Fruit fly (Drosophila melanogaster) whole organism, embryonic: ENCODE data around the gene dia.

Source experiments
- ATbp ChIP-seq: fragments of 200-800 bp; sonication (Bioruptor generic); optimal IDR thresholded peaks from 2 replicates; lab custom pipeline; 2017; ENCODE audit warnings: missing biosample characterization, mild to moderate bottlenecking, missing genetic modification characterization, missing genetic modification reagents
- Adf1 ChIP-seq: fragments of 200-800 bp; sonication (Bioruptor generic); IDR thresholded peaks from 2 replicates; pipeline ENCODE4 v1.3.6; 2022; ENCODE audit warnings: missing biosample characterization, missing genetic modification characterization
- CG10462 ChIP-seq: fragments of 200-800 bp; sonication (Bioruptor generic); optimal IDR thresholded peaks from 2 replicates; lab custom pipeline; 2016; ENCODE audit warnings: missing biosample characterization, missing genetic modification characterization
- CG10979 ChIP-seq: fragments of 200-800 bp; sonication (Bioruptor generic); optimal IDR thresholded peaks from 2 replicates; lab custom pipeline; 2018; ENCODE audit warnings: missing biosample characterization, mild to moderate bottlenecking, missing genetic modification characterization, moderate library complexity
- CG11504 ChIP-seq: fragments of 200-800 bp; sonication (Bioruptor generic); optimal IDR thresholded peaks from 3 replicates; lab custom pipeline; 2019; ENCODE audit warnings: missing biosample characterization, mild to moderate bottlenecking, missing genetic modification characterization, moderate library complexity
- CG11560 ChIP-seq: fragments of 200-800 bp; sonication (Bioruptor generic); IDR thresholded peaks from 3 replicates; pipeline ENCODE4 v1.3.6; 2022; ENCODE audit warnings: missing biosample characterization, missing genetic modification characterization
- CG11696 ChIP-seq: fragments of 200-800 bp; sonication (Bioruptor generic); IDR thresholded peaks from 2 replicates; pipeline ENCODE4 v1.3.6; 2022; ENCODE audit warnings: missing biosample characterization, missing genetic modification characterization
- CG12219 ChIP-seq: fragments of 200-800 bp; sonication (Bioruptor generic); optimal IDR thresholded peaks from 3 replicates; lab custom pipeline; 2018; ENCODE audit warnings: missing biosample characterization, mild to moderate bottlenecking, missing genetic modification characterization
- CG12942 ChIP-seq: fragments of 200-800 bp; sonication (Bioruptor generic); optimal IDR thresholded peaks from 3 replicates; lab custom pipeline; 2016; ENCODE audit warnings: missing biosample characterization, missing genetic modification characterization
- CG13624 ChIP-seq: fragments of 200-800 bp; sonication (Bioruptor generic); optimal IDR thresholded peaks from 2 replicates; lab custom pipeline; 2016; ENCODE audit warnings: missing biosample characterization, missing genetic modification characterization
- CG16813 ChIP-seq: fragments of 200-800 bp; sonication (Bioruptor generic); IDR thresholded peaks from 3 replicates; pipeline ENCODE4 v1.3.6; 2022; ENCODE audit warnings: missing biosample characterization, missing genetic modification characterization; ENCODE audit not compliant: partially characterized antibody
- CG34224 ChIP-seq: fragments of 200-800 bp; sonication (Bioruptor generic); IDR thresholded peaks from 3 replicates; pipeline ENCODE4 v1.3.6; 2022; ENCODE audit warnings: missing biosample characterization, missing genetic modification characterization; ENCODE audit not compliant: partially characterized antibody
- CG34376 ChIP-seq: fragments of 200-800 bp; sonication (Bioruptor generic); optimal IDR thresholded peaks from 2 replicates; lab custom pipeline; 2018; ENCODE audit warnings: missing biosample characterization, mild to moderate bottlenecking, missing genetic modification characterization
- CG42726 ChIP-seq: fragments of 200-800 bp; sonication (Bioruptor generic); IDR thresholded peaks from 2 replicates; pipeline ENCODE4 v1.3.6; 2022; ENCODE audit warnings: missing biosample characterization, missing genetic modification characterization; ENCODE audit not compliant: partially characterized antibody
- CG43689 ChIP-seq: fragments of 200-800 bp; sonication (Bioruptor generic); IDR thresholded peaks from 2 replicates; pipeline ENCODE4 v1.3.6; 2022; ENCODE audit warnings: missing biosample characterization, missing genetic modification characterization
- CG4404 ChIP-seq: fragments of 200-800 bp; sonication (Bioruptor generic); IDR thresholded peaks from 2 replicates; pipeline ENCODE4 v1.3.6; 2022; ENCODE audit warnings: missing biosample characterization, missing genetic modification characterization
- CG4617 ChIP-seq: fragments of 200-800 bp; sonication (Bioruptor generic); optimal IDR thresholded peaks from 3 replicates; lab custom pipeline; 2016; ENCODE audit warnings: missing biosample characterization, missing genetic modification characterization, borderline replicate concordance
- CG8290 ChIP-seq, 3 experiments: fragments of 200-800 bp; sonication (Bioruptor generic); optimal IDR thresholded peaks; 2 replicates each; lab custom pipeline; 2016 to 2019; ENCODE audit warnings: missing biosample characterization in 3 of 3, missing genetic modification characterization in 3 of 3, mild to moderate bottlenecking in 2 of 3, moderate library complexity in 1 of 3
- CG9215 ChIP-seq: fragments of 200-800 bp; sonication (Bioruptor generic); IDR thresholded peaks from 2 replicates; pipeline ENCODE4 v1.3.6; 2022; ENCODE audit warnings: missing biosample characterization, missing genetic modification characterization
- CHES-1-like ChIP-seq: fragments of 200-800 bp; sonication (Bioruptor generic); optimal IDR thresholded peaks from 2 replicates; lab custom pipeline; 2016; ENCODE audit warnings: missing biosample characterization, missing genetic modification characterization
- CoRest ChIP-seq: fragments of 200-800 bp; sonication (Bioruptor generic); optimal IDR thresholded peaks from 3 replicates; lab custom pipeline; 2018; ENCODE audit warnings: missing biosample characterization, mild to moderate bottlenecking, missing genetic modification characterization, moderate library complexity
- Dref ChIP-seq: fragments of 200-800 bp; sonication (Bioruptor generic); IDR thresholded peaks from 2 replicates; pipeline ENCODE4 v1.3.6; 2022; ENCODE audit warnings: missing biosample characterization, missing genetic modification characterization
- Ets97D ChIP-seq: fragments of 200-800 bp; sonication (Bioruptor generic); optimal IDR thresholded peaks from 3 replicates; lab custom pipeline; 2016; ENCODE audit warnings: missing biosample characterization, missing genetic modification characterization
- Lim3 ChIP-seq: fragments of 200-800 bp; sonication (Bioruptor generic); IDR thresholded peaks from 2 replicates; pipeline ENCODE4 v1.3.6; 2022; ENCODE audit warnings: missing biosample characterization, missing genetic modification characterization
- Med ChIP-seq: fragments of 200-800 bp; sonication (Bioruptor generic); peaks from one replicate; lab custom pipeline; 2016; ENCODE audit warnings: missing biosample characterization, missing genetic modification characterization, mild to moderate bottlenecking, inconsistent platforms, moderate library complexity
- Nf-YA ChIP-seq: fragments of 200-800 bp; sonication (Bioruptor generic); IDR thresholded peaks from 2 replicates; pipeline ENCODE4 v1.3.6; 2022; ENCODE audit warnings: missing biosample characterization, missing genetic modification characterization
- Nf-YC ChIP-seq: fragments of 200-800 bp; optimal IDR thresholded peaks from 3 replicates; lab custom pipeline; 2019; ENCODE audit warnings: missing biosample characterization, mild to moderate bottlenecking, missing genetic modification characterization, moderate library complexity
- Sox100B ChIP-seq: fragments of 200-800 bp; sonication (Bioruptor generic); optimal IDR thresholded peaks from 3 replicates; lab custom pipeline; 2018; ENCODE audit warnings: missing biosample characterization, mild to moderate bottlenecking, missing genetic modification characterization
- Trl ChIP-seq, 3 experiments: fragments of >200 bp in 2 of 3; fragments of 200-800 bp in 1 of 3; sonication (Bioruptor generic) in 1 of 3; optimal IDR thresholded peaks; 2 replicates in 1 of 3; 3 replicates in 2 of 3; lab custom pipeline; 2016 to 2017; ENCODE audit warnings: missing biosample characterization in 1 of 3, missing genetic modification characterization in 1 of 3
- Vsx1 ChIP-seq: fragments of 200-800 bp; sonication (Bioruptor generic); optimal IDR thresholded peaks from 2 replicates; lab custom pipeline; 2017; ENCODE audit warnings: missing biosample characterization, mild to moderate bottlenecking, missing genetic modification characterization, missing genetic modification reagents
- crc ChIP-seq: fragments of 200-800 bp; sonication (Bioruptor generic); optimal IDR thresholded peaks from 2 replicates; lab custom pipeline; 2016; ENCODE audit warnings: missing biosample characterization, missing genetic modification characterization
- disco-r ChIP-seq: fragments of 200-800 bp; sonication (Bioruptor generic); optimal IDR thresholded peaks from 2 replicates; lab custom pipeline; 2016; ENCODE audit warnings: missing biosample characterization, missing genetic modification characterization
- gro ChIP-seq: fragments of 200-800 bp; sonication (Bioruptor generic); optimal IDR thresholded peaks from 2 replicates; lab custom pipeline; 2016; ENCODE audit warnings: missing biosample characterization, missing genetic modification characterization
- inv ChIP-seq: fragments of 200-800 bp; sonication (Bioruptor generic); IDR thresholded peaks from 2 replicates; pipeline ENCODE4 v1.3.6; 2022; ENCODE audit warnings: missing biosample characterization, missing genetic modification characterization; ENCODE audit not compliant: partially characterized antibody
- jigr1 ChIP-seq: fragments of 200-800 bp; sonication (Bioruptor generic); IDR thresholded peaks from 3 replicates; pipeline ENCODE4 v1.3.6; 2022; ENCODE audit warnings: missing biosample characterization, missing genetic modification characterization
- nerfin-1 ChIP-seq: fragments of 200-800 bp; sonication (Bioruptor generic); optimal IDR thresholded peaks from 3 replicates; lab custom pipeline; 2019; ENCODE audit warnings: missing biosample characterization, mild to moderate bottlenecking, missing genetic modification characterization, moderate library complexity
- sc ChIP-seq, 3 experiments: fragments of >200 bp in 2 of 3; fragments of 200-800 bp in 1 of 3; sonication (Bioruptor generic) in 1 of 3; optimal IDR thresholded peaks; 2 replicates in 2 of 3; 3 replicates in 1 of 3; lab custom pipeline; 2017; ENCODE audit warnings: mild to moderate bottlenecking in 1 of 3, missing biosample characterization in 1 of 3, missing genetic modification characterization in 1 of 3, missing genetic modification reagents in 1 of 3
- sd ChIP-seq: fragments of 200-800 bp; sonication (Bioruptor generic); optimal IDR thresholded peaks from 3 replicates; lab custom pipeline; 2018; ENCODE audit warnings: missing biosample characterization, mild to moderate bottlenecking, missing genetic modification characterization, moderate library complexity
- slbo ChIP-seq: fragments of 200-800 bp; sonication (Bioruptor generic); IDR thresholded peaks from 2 replicates; pipeline ENCODE4 v1.3.6; 2022; ENCODE audit warnings: missing biosample characterization, missing genetic modification characterization
- so ChIP-seq: fragments of 200-800 bp; sonication (Bioruptor generic); IDR thresholded peaks from 3 replicates; pipeline ENCODE4 v1.3.6; 2022; ENCODE audit warnings: missing biosample characterization, missing genetic modification characterization
- sr ChIP-seq: fragments of 200-800 bp; sonication (Bioruptor generic); IDR thresholded peaks from 3 replicates; pipeline ENCODE4 v1.3.6; 2022; ENCODE audit warnings: missing biosample characterization, missing genetic modification characterization
- tgo ChIP-seq: fragments of 200-800 bp; sonication (Bioruptor generic); IDR thresholded peaks from 3 replicates; pipeline ENCODE4 v1.3.6; 2022; ENCODE audit warnings: missing biosample characterization, missing genetic modification characterization
- tio ChIP-seq: fragments of 200-800 bp; sonication (Bioruptor generic); optimal IDR thresholded peaks from 2 replicates; lab custom pipeline; 2017; ENCODE audit warnings: missing biosample characterization, missing genetic modification characterization, inconsistent platforms
- trh ChIP-seq: fragments of 200-800 bp; sonication (Bioruptor generic); optimal IDR thresholded peaks from 2 replicates; lab custom pipeline; 2016; ENCODE audit warnings: missing biosample characterization, missing genetic modification characterization
- twi ChIP-seq: fragments of 200-800 bp; optimal IDR thresholded peaks from 2 replicates; lab custom pipeline; 2019; ENCODE audit warnings: missing biosample characterization, mild to moderate bottlenecking, missing genetic modification characterization, moderate library complexity
- yki ChIP-seq: fragments of >200 bp; optimal IDR thresholded peaks from 3 replicates; lab custom pipeline; 2018
- zen ChIP-seq: fragments of 200-800 bp; sonication (Bioruptor generic); optimal IDR thresholded peaks from 3 replicates; lab custom pipeline; 2018; ENCODE audit warnings: missing biosample characterization, mild to moderate bottlenecking, missing genetic modification characterization, moderate library complexity
- zfh2 ChIP-seq: fragments of 200-800 bp; sonication (Bioruptor generic); optimal IDR thresholded peaks from 2 replicates; lab custom pipeline; 2016; ENCODE audit warnings: missing biosample characterization, missing genetic modification characterization

dia gene

DNA sequence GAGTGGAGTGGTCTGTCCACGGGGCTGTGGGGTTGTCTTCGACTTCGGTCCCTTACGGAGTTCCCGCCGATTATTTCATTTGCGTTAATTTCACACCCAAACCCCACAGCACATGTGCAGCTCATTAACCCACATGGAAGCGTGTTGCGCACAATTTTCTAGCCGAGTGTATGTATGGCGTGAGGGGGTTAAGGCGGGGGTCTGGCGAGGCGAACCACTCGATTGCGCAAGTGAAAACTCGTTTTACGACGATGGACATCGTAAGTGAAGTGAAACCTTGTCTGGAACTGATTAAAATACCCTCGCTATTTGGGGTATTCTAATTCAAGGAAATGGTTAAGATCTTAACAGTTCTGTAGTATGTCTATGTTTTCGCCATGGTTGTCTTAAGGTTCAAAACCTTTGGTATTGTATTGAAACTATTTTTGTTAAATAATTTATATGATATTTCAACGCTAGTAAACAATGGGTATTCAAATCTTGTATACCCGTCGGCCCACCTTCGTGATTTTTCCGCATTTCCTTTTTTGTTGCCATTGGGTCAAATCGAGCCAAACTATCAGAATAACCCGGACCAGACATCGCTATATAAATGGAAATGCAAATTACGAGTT, 53.2 kb downstream of the dia start (continued):
- TF ChIP-seq Sox100B (GFP tag; lab: Kevin White, UChicago), result peak; percentile 34
- TF ChIP-seq inv (GFP tag; lab: Robert Waterston, UW), result no peak
- no peak for TF ChIP-seq CG8290 (GFP tag; optimal IDR thresholded peaks at IDR 0.05; lab: Kevin White, UChicago)
- TF ChIP-seq CG8290 (tag; optimal IDR thresholded peaks at IDR 0.05; lab: Kevin White, UChicago), result no peak
- TF ChIP-seq CHES-1-like (GFP tag; lab: Kevin White, UChicago), result no peak
- TF ChIP-seq CG11504, result peak; percentile 59
- no peak for TF ChIP-seq Dref
- no peak for TF ChIP-seq Ets97D (GFP tag; lab: Kevin White, UChicago)
- no peak for TF ChIP-seq jigr1 (GFP tag; lab: Robert Waterston, UW)
- TF ChIP-seq CG34224 (GFP tag; lab: Robert Waterston, UW), result no peak
- no peak for TF ChIP-seq Trl (optimal IDR thresholded peaks at IDR 0.05; lab: Kevin White, UChicago)
- TF ChIP-seq Trl (GFP tag; optimal IDR thresholded peaks at IDR 0.05; lab: Kevin White, UChicago), result no peak
- TF ChIP-seq zfh2 (GFP tag; lab: Kevin White, UChicago), result no peak
- no peak for TF ChIP-seq slbo (GFP tag; lab: Robert Waterston, UW)
- TF ChIP-seq CG43689 (GFP tag; lab: Robert Waterston, UW), result no peak
- TF ChIP-seq tgo (GFP tag; lab: Robert Waterston, UW), result peak; percentile 17; the same call in 1 of the 3 replicates
- TF ChIP-seq so (GFP tag; lab: Robert Waterston, UW), result peak; percentile 64; the same call in 2 of the 3 replicates
- no peak for TF ChIP-seq CG4617 (GFP tag; lab: Kevin White, UChicago)
- TF ChIP-seq CG10979 (tag; lab: Kevin White, UChicago), result peak; percentile 29
- TF ChIP-seq CG42726 (GFP tag; lab: Robert Waterston, UW), result no peak
- no peak for TF ChIP-seq tio (GFP tag; lab: Kevin White, UChicago)
- TF ChIP-seq CG12942 (GFP tag; lab: Kevin White, UChicago), result peak; percentile 4
- TF ChIP-seq trh (GFP tag; lab: Kevin White, UChicago), result no peak
- TF ChIP-seq zen (tag; lab: Kevin White, UChicago), result no peak
- TF ChIP-seq yki, result no peak
- TF ChIP-seq Adf1, result no peak
- TF ChIP-seq CG11560, result no peak
- peak; percentile 2 for TF ChIP-seq CG13624 (GFP tag; lab: Kevin White, UChicago)
- peak; percentile 45 for TF ChIP-seq CG12219
- TF ChIP-seq Lim3 (GFP tag; lab: Robert Waterston, UW), result no peak
- TF ChIP-seq CG10462 (GFP tag; lab: Kevin White, UChicago), result no peak
- TF ChIP-seq twi (tag; lab: Kevin White, UChicago), result no peak
- peak; percentile 55 for TF ChIP-seq ATbp (GFP tag; lab: Kevin White, UChicago)
- no peak for TF ChIP-seq CG34376 (GFP tag; lab: Kevin White, UChicago)
- TF ChIP-seq CG4404 (GFP tag; lab: Robert Waterston, UW), result no peak
- peak; percentile 38 for TF ChIP-seq CoRest (tag; lab: Kevin White, UChicago)
- no peak for TF ChIP-seq nerfin-1

DNA sequence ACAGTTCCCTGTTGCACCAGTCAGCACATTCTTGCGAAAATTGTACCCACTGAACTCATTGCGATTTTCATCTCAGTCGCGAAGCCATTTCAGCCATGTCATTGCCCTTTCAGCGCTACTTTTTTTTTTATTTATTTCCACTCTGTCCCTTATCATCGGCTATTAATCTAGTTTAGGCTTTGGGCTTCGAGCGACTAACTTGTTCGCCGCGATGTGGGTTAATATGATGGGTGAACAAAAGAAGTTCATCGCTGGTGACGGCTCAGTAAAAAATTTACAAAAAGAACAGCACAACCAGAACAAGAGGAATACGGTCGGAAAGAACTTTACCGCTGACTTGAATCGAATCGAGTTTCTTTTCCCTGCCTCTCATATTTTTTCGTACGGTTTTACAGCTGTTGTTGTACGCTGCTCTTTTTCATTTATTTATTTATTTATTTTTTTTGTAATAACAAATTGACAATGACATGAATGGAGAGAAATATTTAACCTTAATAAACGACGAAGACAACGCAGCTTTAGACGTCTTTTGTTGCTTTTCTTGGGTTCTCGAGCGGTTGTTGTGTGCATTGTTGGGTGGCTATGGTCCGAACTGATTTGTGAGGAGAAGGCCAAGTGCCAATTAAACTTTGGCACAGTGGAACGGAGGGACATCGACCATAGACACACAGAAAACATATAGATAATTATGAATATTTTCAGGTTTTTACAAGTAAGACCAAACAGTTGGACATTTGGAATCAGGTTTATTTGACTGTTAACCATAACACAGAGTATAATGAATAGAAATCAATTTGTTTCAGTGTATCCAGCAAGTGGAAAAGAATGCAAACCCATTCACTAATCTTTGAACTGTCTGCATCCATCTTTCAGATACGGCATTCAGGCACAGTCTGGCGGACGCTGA, 54.6 kb downstream of the dia start:
- no peak for TF ChIP-seq Nf-YC
- TF ChIP-seq CG11696 (GFP tag; lab: Robert Waterston, UW), result 0 out of 2 replicates have a peak, but pooled peaks have one; percentile 11
- no peak for TF ChIP-seq crc (GFP tag; lab: Kevin White, UChicago)
- TF ChIP-seq Nf-YA, result no peak
- TF ChIP-seq sd (tag; lab: Kevin White, UChicago), result peak; percentile 14
- TF ChIP-seq Med (GFP tag; lab: Kevin White, UChicago), result peak; percentile 42
- TF ChIP-seq disco-r (GFP tag; lab: Kevin White, UChicago), result no peak
- TF ChIP-seq gro (GFP tag; lab: Kevin White, UChicago), result no peak
- no peak for TF ChIP-seq sr
- no peak for TF ChIP-seq sc (optimal IDR thresholded peaks at IDR 0.05; lab: Kevin White, UChicago)
- no peak for TF ChIP-seq sc (GFP tag; optimal IDR thresholded peaks at IDR 0.05; lab: Kevin White, UChicago)
- TF ChIP-seq CG16813 (GFP tag; lab: Robert Waterston, UW), result no peak
- no peak for TF ChIP-seq CG9215 (GFP tag; lab: Robert Waterston, UW)
- no peak for TF ChIP-seq Vsx1 (GFP tag; lab: Kevin White, UChicago)
